Worm (Caenorhabditis elegans) whole organism, young adult: ENCODE data around the gene cnnm-3.

Experiments
- B0019.2 ChIP-seq: fragments of 200-800 bp; sonication (Bioruptor generic); conservative IDR thresholded peaks from 2 replicates; pipeline ENCODE4 v1.3.6; 2022; ENCODE audit warnings: missing genetic modification reagents, missing genetic modification characterization, missing compliant biosample characterization
- C06A6.2 ChIP-seq: fragments of 200-800 bp; sonication (Bioruptor generic); conservative IDR thresholded peaks from 2 replicates; pipeline ENCODE4 v1.3.6; 2022; ENCODE audit warnings: missing genetic modification characterization, missing compliant biosample characterization
- D2030.7 ChIP-seq: fragments of 200-800 bp; sonication (Bioruptor generic); IDR thresholded peaks from 2 replicates; pipeline ENCODE4 v1.3.6; 2022; ENCODE audit warnings: missing genetic modification reagents, missing genetic modification characterization, missing compliant biosample characterization
- F10E7.11 ChIP-seq: sonication (generic microtip); optimal IDR thresholded peaks from 2 replicates; lab custom pipeline; 2017; ENCODE audit warnings: mild to moderate bottlenecking, missing genetic modification characterization, moderate library complexity, missing compliant biosample characterization
- F37B4.10 ChIP-seq: fragments of 200-800 bp; sonication (Bioruptor generic); IDR thresholded peaks from 2 replicates; pipeline ENCODE4 v1.3.6; 2022; ENCODE audit warnings: missing genetic modification characterization, missing compliant biosample characterization
- F49E8.2 ChIP-seq: sonication (generic microtip); optimal IDR thresholded peaks from 3 replicates; lab custom pipeline; 2017; ENCODE audit warnings: missing genetic modification characterization, mild to moderate bottlenecking, missing compliant biosample characterization, antibody characterized with exemption, moderate library complexity; ENCODE audit not compliant: insufficient read depth
- F57A8.1 ChIP-seq: fragments of 200-800 bp; sonication (Bioruptor generic); optimal IDR thresholded peaks from 2 replicates; lab custom pipeline; 2018; ENCODE audit warnings: mild to moderate bottlenecking, missing genetic modification characterization, moderate library complexity, missing compliant biosample characterization
- Y53G8AR.9 ChIP-seq: fragments of 200-800 bp; sonication (Bioruptor generic); conservative IDR thresholded peaks from 2 replicates; pipeline ENCODE4 v1.3.6; 2022; ENCODE audit warnings: missing genetic modification reagents, missing genetic modification characterization, missing compliant biosample characterization
- Y56A3A.18 ChIP-seq: fragments of 200-800 bp; sonication (Bioruptor generic); IDR thresholded peaks from 2 replicates; pipeline ENCODE4 v1.3.6; 2022; ENCODE audit warnings: missing genetic modification reagents, missing genetic modification characterization, missing compliant biosample characterization
- Y79H2A.3 ChIP-seq: fragments of 200-800 bp; sonication (Bioruptor generic); conservative IDR thresholded peaks from 2 replicates; pipeline ENCODE4 v1.3.6; 2022; ENCODE audit warnings: missing genetic modification reagents, missing genetic modification characterization, missing compliant biosample characterization
- Y95B8A.8 ChIP-seq: fragments of 200-800 bp; sonication (Bioruptor generic); IDR thresholded peaks from 2 replicates; pipeline ENCODE4 v1.3.6; 2022; ENCODE audit warnings: missing genetic modification reagents, missing genetic modification characterization, missing compliant biosample characterization
- ama-1 ChIP-seq, 3 experiments: fragments of 150-350 bp in 1 of 3; sonication (generic microtip) in 2 of 3; optimal IDR thresholded peaks; 2 replicates each; lab custom pipeline; 2014 to 2018; ENCODE audit warnings: missing biosample characterization in 2 of 3, missing genetic modification characterization in 2 of 3, missing genetic modification reagents in 2 of 3
- aptf-2 ChIP-seq: fragments of 200-800 bp; sonication (Bioruptor generic); conservative IDR thresholded peaks from 2 replicates; pipeline ENCODE4 v1.3.6; 2022; ENCODE audit warnings: missing genetic modification reagents, missing genetic modification characterization, missing compliant biosample characterization
- athp-1 ChIP-seq: sonication (generic microtip); optimal IDR thresholded peaks from 2 replicates; lab custom pipeline; 2017; ENCODE audit warnings: mild to moderate bottlenecking, missing genetic modification characterization, missing compliant biosample characterization
- attf-5 ChIP-seq: fragments of 200-800 bp; sonication (Bioruptor generic); optimal IDR thresholded peaks from 2 replicates; lab custom pipeline; 2018; ENCODE audit warnings: mild to moderate bottlenecking, missing genetic modification characterization, missing compliant biosample characterization
- cebp-1 ChIP-seq, 2 experiments: fragments of 200-800 bp in 1 of 2; sonication (Bioruptor generic) in 1 of 2; sonication (generic microtip) in 1 of 2; IDR thresholded peaks in 1 of 2; optimal IDR thresholded peaks in 1 of 2; 2 replicates each; pipeline versions ENCODE4 v1.3.6 to Lab custom; 2017 to 2022; ENCODE audit warnings: missing compliant biosample characterization in 2 of 2, missing genetic modification characterization in 2 of 2, mild to moderate bottlenecking in 1 of 2, missing genetic modification reagents in 1 of 2, moderate library complexity in 1 of 2
- die-1 ChIP-seq: sonication (generic microtip); optimal IDR thresholded peaks from 2 replicates; lab custom pipeline; 2016; ENCODE audit warnings: missing genotype, mild to moderate bottlenecking, missing genetic modification characterization, missing compliant biosample characterization
- efl-1 ChIP-seq: fragments of 150-350 bp; optimal IDR thresholded peaks from 2 replicates; lab custom pipeline; 2014; ENCODE audit warnings: missing biosample characterization, missing genetic modification reagents, missing genetic modification characterization
- egrh-3 ChIP-seq: fragments of 200-800 bp; sonication (Bioruptor generic); IDR thresholded peaks from 2 replicates; pipeline ENCODE4 v1.3.6; 2022; ENCODE audit warnings: missing genetic modification reagents, missing genetic modification characterization, missing compliant biosample characterization
- hrde-1 ChIP-seq: sonication (generic microtip); optimal IDR thresholded peaks from 2 replicates; lab custom pipeline; 2016; ENCODE audit warnings: missing genetic modification characterization, mild to moderate bottlenecking, missing compliant biosample characterization, moderate library complexity, missing genotype, missing genetic modification reagents, borderline replicate concordance
- let-607 ChIP-seq, 2 experiments: fragments of 200-800 bp in 1 of 2; sonication (Bioruptor generic) in 1 of 2; sonication (generic microtip) in 1 of 2; optimal IDR thresholded peaks; 2 replicates each; lab custom pipeline; 2016 to 2018; ENCODE audit warnings: mild to moderate bottlenecking in 2 of 2, missing compliant biosample characterization in 2 of 2, missing genetic modification characterization in 2 of 2, moderate library complexity in 2 of 2, missing genotype in 1 of 2
- lin-35 ChIP-seq, 3 experiments: fragments of 150-350 bp in 2 of 3; sonication (generic microtip) in 1 of 3; optimal IDR thresholded peaks; 2 replicates each; lab custom pipeline; 2014 to 2018; ENCODE audit warnings: missing biosample characterization in 3 of 3, missing genetic modification characterization in 3 of 3, missing genetic modification reagents in 3 of 3
- lin-40 ChIP-seq: sonication (generic microtip); optimal IDR thresholded peaks from 2 replicates; lab custom pipeline; 2016; ENCODE audit warnings: missing genetic modification characterization, mild to moderate bottlenecking, missing compliant biosample characterization, missing genotype, missing genetic modification reagents
- mcd-1 ChIP-seq: fragments of 200-800 bp; sonication (Bioruptor generic); IDR thresholded peaks from 2 replicates; pipeline ENCODE4 v1.3.6; 2022; ENCODE audit warnings: missing genetic modification reagents, missing genetic modification characterization, missing compliant biosample characterization
- mel-28 ChIP-seq: sonication (generic microtip); optimal IDR thresholded peaks from 2 replicates; lab custom pipeline; 2016; ENCODE audit warnings: borderline replicate concordance, mild to moderate bottlenecking, missing genetic modification characterization, missing compliant biosample characterization
- mes-4 ChIP-seq: sonication (generic microtip); optimal IDR thresholded peaks from 2 replicates; lab custom pipeline; 2016; ENCODE audit warnings: missing genotype, missing genetic modification characterization, missing compliant biosample characterization
- nfya-2 ChIP-seq: fragments of 200-800 bp; sonication (Bioruptor generic); IDR thresholded peaks from 2 replicates; pipeline ENCODE4 v1.3.6; 2022; ENCODE audit warnings: missing genetic modification reagents, missing genetic modification characterization, missing compliant biosample characterization
- nhr-80 ChIP-seq: sonication (generic microtip); optimal IDR thresholded peaks from 2 replicates; lab custom pipeline; 2016; ENCODE audit warnings: missing genetic modification characterization, missing compliant biosample characterization
- rcor-1 ChIP-seq: fragments of 200-800 bp; sonication (Bioruptor generic); IDR thresholded peaks from 2 replicates; pipeline ENCODE4 v1.3.6; 2022; ENCODE audit warnings: missing genetic modification reagents, missing genetic modification characterization, missing compliant biosample characterization
- repo-1 ChIP-seq: sonication (generic microtip); optimal IDR thresholded peaks from 2 replicates; lab custom pipeline; 2017; ENCODE audit warnings: mild to moderate bottlenecking, missing genetic modification characterization, missing compliant biosample characterization
- sdz-38 ChIP-seq: sonication (generic microtip); optimal IDR thresholded peaks from 2 replicates; lab custom pipeline; 2016; ENCODE audit warnings: missing genotype, missing genetic modification characterization, missing compliant biosample characterization
- sea-2 ChIP-seq: fragments of 200-800 bp; sonication (Bioruptor generic); IDR thresholded peaks from 2 replicates; pipeline ENCODE4 v1.3.6; 2022; ENCODE audit warnings: missing genetic modification characterization, missing compliant biosample characterization
- snpc-1.3 ChIP-seq: sonication (generic microtip); optimal IDR thresholded peaks from 2 replicates; lab custom pipeline; 2017; ENCODE audit warnings: missing genetic modification characterization, mild to moderate bottlenecking, missing compliant biosample characterization, antibody characterized with exemption, moderate library complexity, missing genotype, missing genetic modification reagents; ENCODE audit not compliant: insufficient read depth
- snpc-3.4 ChIP-seq: sonication (generic microtip); optimal IDR thresholded peaks from 2 replicates; lab custom pipeline; 2017; ENCODE audit warnings: missing genetic modification characterization, mild to moderate bottlenecking, missing compliant biosample characterization, antibody characterized with exemption, moderate library complexity, missing genotype, missing genetic modification reagents
- zfh-2 ChIP-seq: fragments of 200-800 bp; sonication (Bioruptor generic); conservative IDR thresholded peaks from 2 replicates; pipeline ENCODE4 v1.3.6; 2022; ENCODE audit warnings: missing genetic modification reagents, missing genetic modification characterization, missing compliant biosample characterization
- ztf-18 ChIP-seq: sonication (generic microtip); optimal IDR thresholded peaks from 2 replicates; lab custom pipeline; 2016; ENCODE audit warnings: missing genotype, mild to moderate bottlenecking, missing genetic modification characterization, missing compliant biosample characterization
- ztf-26 ChIP-seq: sonication (generic microtip); optimal IDR thresholded peaks from 2 replicates; lab custom pipeline; 2017; ENCODE audit warnings: missing genetic modification characterization, missing compliant biosample characterization
- ztf-28 ChIP-seq: fragments of 200-800 bp; sonication (Bioruptor generic); IDR thresholded peaks from 2 replicates; pipeline ENCODE4 v1.3.6; 2022; ENCODE audit warnings: missing genetic modification reagents, missing genetic modification characterization, missing compliant biosample characterization
- ztf-3 ChIP-seq: fragments of 200-800 bp; sonication (Bioruptor generic); optimal IDR thresholded peaks from 2 replicates; lab custom pipeline; 2018; ENCODE audit warnings: mild to moderate bottlenecking, missing genetic modification characterization, missing compliant biosample characterization

Gene cnnm-3

ce11 chrX:3045466-3045865 lies at the start of gene cnnm-3:
cnnm-3 (minus strand) TSS chrX:3045847.
- TF ChIP-seq let-607 (tag; optimal IDR thresholded peaks at IDR 0.05; lab: Kevin White, UChicago) (peak in 1 of 2 experiments; percentile 2), attf-5 (GFP tag; lab: Kevin White, UChicago) (no peak), nhr-80 (tag; lab: Kevin White, UChicago) (peak; percentile 67)

- peak; percentile 60 for TF ChIP-seq zfh-2 (GFP tag; lab: Robert Waterston, UW)
- no peak for TF ChIP-seq Y95B8A.8 (GFP tag; lab: Robert Waterston, UW)
- TF ChIP-seq, all 124 proteins: peak for 1
Observed at ce11 chrX:3094304-3094703, 48.7 kb upstream of the cnnm-3 start, which contains the start of gene wrt-2. wrt-2 (minus strand) TSS chrX:3094349.

- TF ChIP-seq B0019.2 = no peak
- 0 out of 2 replicates have a peak, but pooled peaks have one; percentile 21 for TF ChIP-seq D2030.7 (GFP tag; lab: Robert Waterston, UW)
- no peak for TF ChIP-seq F49E8.2 (tag; lab: Kevin White, UChicago)
- TF ChIP-seq C06A6.2 = no peak
- TF ChIP-seq ztf-28 = no peak
- TF ChIP-seq hrde-1 (tag; lab: Kevin White, UChicago) = no peak
- 0 out of 2 replicates have a peak, but pooled peaks have one; percentile 17 for TF ChIP-seq aptf-2 (GFP tag; lab: Robert Waterston, UW)
- no peak for TF ChIP-seq nfya-2 (GFP tag; lab: Robert Waterston, UW)
- TF ChIP-seq snpc-3.4 (tag; lab: Kevin White, UChicago) = no peak
- TF ChIP-seq mes-4 (tag; lab: Kevin White, UChicago) = no peak
- TF ChIP-seq zfh-2 (GFP tag; lab: Robert Waterston, UW) = peak; percentile 32; the same call in 1 of the 2 replicates
- no peak for TF ChIP-seq Y56A3A.18
- no peak for TF ChIP-seq cebp-1 (GFP tag; IDR thresholded peaks at IDR 0.05; lab: Robert Waterston, UW)
- TF ChIP-seq cebp-1 (tag; optimal IDR thresholded peaks at IDR 0.05; lab: Kevin White, UChicago) = peak; percentile 32
- no peak for TF ChIP-seq efl-1 (GFP tag; lab: Kevin White, UChicago)
- peak; percentile 51 for TF ChIP-seq repo-1
- TF ChIP-seq Y79H2A.3 (GFP tag; lab: Robert Waterston, UW) = no peak
- TF ChIP-seq mel-28 (tag; lab: Kevin White, UChicago) = no peak
- TF ChIP-seq F10E7.11 (tag; lab: Kevin White, UChicago) = no peak
- TF ChIP-seq ztf-18 (tag; lab: Kevin White, UChicago) = no peak
- peak; percentile 6 for TF ChIP-seq ztf-3
- no peak for TF ChIP-seq lin-35 (GFP tag; optimal IDR thresholded peaks at IDR 0.05; lab: Kevin White, UChicago)
- 0 out of 2 replicates have a peak, but pooled peaks have one; percentile 60 for TF ChIP-seq Y53G8AR.9 (GFP tag; lab: Robert Waterston, UW)
- TF ChIP-seq lin-40 = peak; percentile 1
- no peak for TF ChIP-seq snpc-1.3 (tag; lab: Kevin White, UChicago)
- TF ChIP-seq rcor-1 (GFP tag; lab: Robert Waterston, UW) = 0 out of 2 replicates have a peak, but pooled peaks have one; percentile 16
- no peak for TF ChIP-seq nhr-80 (tag; lab: Kevin White, UChicago)
- peak; percentile 4 for TF ChIP-seq athp-1
- TF ChIP-seq F37B4.10 (GFP tag; lab: Robert Waterston, UW) = no peak
- TF ChIP-seq die-1 (tag; lab: Kevin White, UChicago) = no peak
- TF ChIP-seq ama-1 (optimal IDR thresholded peaks at IDR 0.05; lab: Kevin White, UChicago) = peak; percentile 69
- TF ChIP-seq ama-1 (GFP tag; optimal IDR thresholded peaks at IDR 0.05; lab: Kevin White, UChicago) = no peak
- no peak for TF ChIP-seq sea-2 (GFP tag; lab: Robert Waterston, UW)
- peak; percentile 27 for TF ChIP-seq ztf-26
- 0 out of 2 replicates have a peak, but pooled peaks have one; percentile 10 for TF ChIP-seq egrh-3 (GFP tag; lab: Robert Waterston, UW)
- no peak for TF ChIP-seq sdz-38 (tag; lab: Kevin White, UChicago)
- no peak for TF ChIP-seq F57A8.1 (GFP tag; lab: Kevin White, UChicago)
- TF ChIP-seq mcd-1 = peak; percentile 57
Observed at ce11 chrX:3092460-3092859, 46.8 kb upstream of the cnnm-3 start.
